Worm (Caenorhabditis elegans) whole organism, late embryonic: ENCODE results near the gene fbxa-85.

ENCODE experiments used
- Y22D7AL.16 ChIP-seq: sonication (generic microtip); optimal IDR thresholded peaks from 2 replicates; lab custom pipeline; 2016; ENCODE audit warnings: missing genetic modification characterization, missing compliant biosample characterization
- ama-1 ChIP-seq: fragments of 150-350 bp; optimal IDR thresholded peaks from 2 replicates; lab custom pipeline; 2014
- ceh-18 ChIP-seq: sonication (generic microtip); optimal IDR thresholded peaks from 2 replicates; lab custom pipeline; 2016; ENCODE audit warnings: missing genetic modification characterization, missing compliant biosample characterization
- elt-4 ChIP-seq: sonication (generic microtip); optimal IDR thresholded peaks from 2 replicates; lab custom pipeline; 2016; ENCODE audit warnings: missing genetic modification characterization, missing compliant biosample characterization
- fax-1 ChIP-seq: sonication (generic microtip); optimal IDR thresholded peaks from 2 replicates; lab custom pipeline; 2016; ENCODE audit warnings: missing genotype, missing genetic modification characterization, missing compliant biosample characterization
- nhr-11 ChIP-seq: fragments of 150-350 bp; optimal IDR thresholded peaks from 2 replicates; lab custom pipeline; 2014; ENCODE audit warnings: missing biosample characterization, missing genetic modification characterization
- pqm-1 ChIP-seq: sonication (generic microtip); optimal IDR thresholded peaks from 2 replicates; lab custom pipeline; 2016; ENCODE audit warnings: missing genetic modification characterization, missing compliant biosample characterization
- unc-55 ChIP-seq: sonication (generic microtip); optimal IDR thresholded peaks from 2 replicates; lab custom pipeline; 2017; ENCODE audit warnings: missing biosample characterization, missing genetic modification reagents, missing genetic modification characterization

DNA sequence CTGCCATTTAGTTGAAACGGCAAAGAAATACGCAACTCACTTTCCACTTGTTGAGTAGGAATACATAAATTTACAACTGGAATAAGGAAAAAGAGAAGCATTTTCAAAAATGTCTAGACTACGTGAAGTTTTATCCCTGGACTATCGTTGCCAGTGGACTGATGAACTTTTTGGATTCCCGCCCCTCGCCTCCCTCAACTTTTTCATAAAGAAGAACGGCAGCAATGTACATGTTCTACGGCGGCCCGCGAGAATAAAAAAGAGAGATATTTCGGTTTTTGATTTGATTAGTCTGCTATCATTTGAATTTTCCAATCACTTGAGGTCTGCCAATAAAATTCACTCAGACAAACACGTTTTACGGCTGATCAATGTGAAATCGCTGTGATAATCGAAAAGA lies 10.1 kb upstream of the fbxa-85 start, which contains the start of gene clec-243:
- no peak for TF ChIP-seq nhr-11
- no peak for TF ChIP-seq unc-55 (GFP tag; lab: Kevin White, UChicago)
- no peak for TF ChIP-seq elt-4 (tag; lab: Kevin White, UChicago)
- no peak for TF ChIP-seq fax-1 (tag; lab: Kevin White, UChicago)
- no peak for TF ChIP-seq pqm-1 (tag; lab: Kevin White, UChicago)
- TF ChIP-seq Y22D7AL.16 (tag; lab: Kevin White, UChicago) = no peak
- no peak for TF ChIP-seq ceh-18 (tag; lab: Kevin White, UChicago)
- no peak for TF ChIP-seq ama-1 (lab: Kevin White, UChicago)
